Worm (Caenorhabditis elegans): ENCODE results near the gene R102.8.

The R102.8 gene

DNA sequence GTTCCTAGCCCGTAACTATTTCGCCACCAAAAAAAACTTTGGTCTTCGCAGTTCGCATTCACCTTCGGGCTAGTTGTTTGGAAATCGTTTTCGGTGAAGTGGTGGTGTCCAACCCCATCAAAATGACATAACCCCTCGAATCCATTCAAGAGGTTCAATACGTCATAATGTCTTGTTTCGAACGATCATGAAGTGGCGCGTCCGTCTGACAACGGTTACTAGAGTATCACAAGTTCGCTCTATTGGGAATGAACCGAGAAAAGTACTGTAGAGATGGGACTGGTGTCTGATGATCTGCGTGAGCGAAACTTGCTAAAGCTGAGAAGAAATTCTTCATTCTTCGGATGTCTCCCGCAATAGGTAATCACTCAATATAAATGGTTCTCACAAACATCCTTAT lies 37.7 kb upstream of the R102.8 start, which contains the start of gene ZC168.2:
Gene ZC168.2 (plus strand): TSS at position 301 of the 400 bp plus-strand sequence.
- no peak for TF ChIP-seq lsy-27 (tag; optimal IDR thresholded peaks at IDR 0.05; ENCODE audit: borderline replicate concordance, insufficient read depth)
- no peak for TF ChIP-seq F33H1.4 (GFP tag; IDR thresholded peaks at IDR 0.05)
- no peak for TF ChIP-seq ZK185.1 (tag; optimal IDR thresholded peaks at IDR 0.05; ENCODE audit: poor library complexity, severe bottlenecking)
- TF ChIP-seq rec-8 (tag; optimal IDR thresholded peaks at IDR 0.05): no peak
- TF ChIP-seq gei-17 (GFP tag; optimal IDR thresholded peaks at IDR 0.05): no peak
- TF ChIP-seq hmg-1.2 (GFP tag; IDR thresholded peaks at IDR 0.05): no peak
- TF ChIP-seq lsl-1 (GFP tag; optimal IDR thresholded peaks at IDR 0.05): no peak
- TF ChIP-seq nhr-120 (GFP tag; IDR thresholded peaks at IDR 0.05): no peak
- no peak for TF ChIP-seq hlh-12 (tag; optimal IDR thresholded peaks at IDR 0.05)
- no peak for TF ChIP-seq nhr-90 (tag; optimal IDR thresholded peaks at IDR 0.05)
- no peak for TF ChIP-seq egl-18 (GFP tag; IDR thresholded peaks at IDR 0.05)
- TF ChIP-seq mcd-1 (GFP tag; IDR thresholded peaks at IDR 0.05): no peak
- no peak for TF ChIP-seq nfyb-1 (GFP tag; IDR thresholded peaks at IDR 0.05)
- no peak for TF ChIP-seq repo-1 (tag; optimal IDR thresholded peaks at IDR 0.05)
- TF ChIP-seq tlf-1 (GFP tag; optimal IDR thresholded peaks at IDR 0.05): no peak
- no peak for TF ChIP-seq F57C9.4 (tag; optimal IDR thresholded peaks at IDR 0.05)
- TF ChIP-seq snpc-3.4 (tag; optimal IDR thresholded peaks at IDR 0.05): no peak
- no peak for TF ChIP-seq snpc-4 (GFP tag; optimal IDR thresholded peaks at IDR 0.05)
- no peak for TF ChIP-seq snpc-4 (tag; optimal IDR thresholded peaks at IDR 0.05)
- TF ChIP-seq F37B4.10 (GFP tag; IDR thresholded peaks at IDR 0.05): no peak

ce11 chrIV:10718865-10719264 lies 28.8 kb upstream of the R102.8 start:
- TF ChIP-seq madf-3 (GFP tag; IDR thresholded peaks at IDR 0.05): no peak
- TF ChIP-seq lsl-1 (GFP tag; optimal IDR thresholded peaks at IDR 0.05): no peak
- TF ChIP-seq Y53G8AR.9 (GFP tag; conservative IDR thresholded peaks at IDR 0.05): no peak
- TF ChIP-seq ZK185.1 (tag; optimal IDR thresholded peaks at IDR 0.05; ENCODE audit: poor library complexity, severe bottlenecking): no peak
- TF ChIP-seq F52B5.7 (tag; optimal IDR thresholded peaks at IDR 0.05): no peak
- TF ChIP-seq ztf-3 (GFP tag; optimal IDR thresholded peaks at IDR 0.05): no peak
- no peak for TF ChIP-seq ets-4 (GFP tag; optimal IDR thresholded peaks at IDR 0.05)
- no peak for TF ChIP-seq ceh-27 (GFP tag; optimal IDR thresholded peaks at IDR 0.05)
- no peak for TF ChIP-seq F39B2.1 (GFP tag; IDR thresholded peaks at IDR 0.05)
- TF ChIP-seq cebp-1 (GFP tag; IDR thresholded peaks at IDR 0.05): no peak
- no peak for TF ChIP-seq cebp-1 (tag; optimal IDR thresholded peaks at IDR 0.05)
- TF ChIP-seq gei-17 (GFP tag; optimal IDR thresholded peaks at IDR 0.05): no peak
- no peak for TF ChIP-seq lin-26 (GFP tag; IDR thresholded peaks at IDR 0.05)
- TF ChIP-seq hmg-1.2 (GFP tag; IDR thresholded peaks at IDR 0.05): no peak
- TF ChIP-seq Y53F4B.3 (GFP tag; IDR thresholded peaks at IDR 0.05): no peak
- no peak for TF ChIP-seq rpc-1 (optimal IDR thresholded peaks at IDR 0.05)
- no peak for TF ChIP-seq rpc-1 (tag; optimal IDR thresholded peaks at IDR 0.05)
- no peak for TF ChIP-seq F49E8.2 (tag; optimal IDR thresholded peaks at IDR 0.05; ENCODE audit: insufficient read depth)
- no peak for TF ChIP-seq nhr-90 (tag; optimal IDR thresholded peaks at IDR 0.05)

DNA sequence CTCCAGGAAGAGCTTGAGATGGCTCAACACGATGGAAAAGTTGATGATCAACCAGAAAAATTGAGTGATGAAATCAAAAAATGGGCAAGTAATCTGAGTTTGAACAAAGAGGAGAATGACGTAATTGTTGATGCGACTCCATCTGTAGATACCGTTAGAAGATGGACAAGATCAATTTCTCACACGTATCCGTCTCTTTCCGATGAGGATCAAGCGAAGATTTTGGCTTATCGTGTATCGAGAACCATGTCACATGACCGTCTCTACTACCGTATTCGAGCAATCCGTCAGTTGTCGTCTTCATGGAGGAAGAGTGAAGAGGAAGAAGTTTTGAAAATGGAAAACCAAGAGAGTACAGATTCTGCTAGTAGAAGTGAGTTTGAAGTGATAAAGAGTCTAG lies 28.0 kb upstream of the R102.8 start:
- no peak for TF ChIP-seq dpff-1 (tag; optimal IDR thresholded peaks at IDR 0.05)
- TF ChIP-seq snpc-4 (GFP tag; optimal IDR thresholded peaks at IDR 0.05): no peak
- no peak for TF ChIP-seq snpc-4 (tag; optimal IDR thresholded peaks at IDR 0.05)
- TF ChIP-seq akir-1 (GFP tag; optimal IDR thresholded peaks at IDR 0.05): no peak
- TF ChIP-seq ztf-22 (GFP tag; optimal IDR thresholded peaks at IDR 0.05): no peak
- TF ChIP-seq athp-1 (tag; optimal IDR thresholded peaks at IDR 0.05): no peak
- TF ChIP-seq tbx-9 (tag; optimal IDR thresholded peaks at IDR 0.05; ENCODE audit: borderline replicate concordance): no peak
- no peak for TF ChIP-seq ekl-4 (GFP tag; IDR thresholded peaks at IDR 0.05)
- TF ChIP-seq repo-1 (tag; optimal IDR thresholded peaks at IDR 0.05): no peak
- no peak for TF ChIP-seq rec-8 (tag; optimal IDR thresholded peaks at IDR 0.05)
- no peak for TF ChIP-seq mcd-1 (GFP tag; IDR thresholded peaks at IDR 0.05)
- no peak for TF ChIP-seq lin-40 (tag; optimal IDR thresholded peaks at IDR 0.05)
- TF ChIP-seq pbrm-1 (GFP tag; IDR thresholded peaks at IDR 0.05): no peak
- no peak for TF ChIP-seq F52B5.7 (tag; optimal IDR thresholded peaks at IDR 0.05)
- no peak for TF ChIP-seq ztf-25 (GFP tag; IDR thresholded peaks at IDR 0.05)
- no peak for TF ChIP-seq snpc-3.4 (tag; optimal IDR thresholded peaks at IDR 0.05)
- TF ChIP-seq nhr-120 (GFP tag; IDR thresholded peaks at IDR 0.05): no peak
- no peak for TF ChIP-seq rpc-1 (optimal IDR thresholded peaks at IDR 0.05)
- TF ChIP-seq rpc-1 (tag; optimal IDR thresholded peaks at IDR 0.05): no peak
- no peak for TF ChIP-seq ets-4 (GFP tag; optimal IDR thresholded peaks at IDR 0.05)
- TF ChIP-seq F57A8.1 (GFP tag; optimal IDR thresholded peaks at IDR 0.05): no peak
- no peak for TF ChIP-seq egrh-3 (GFP tag; IDR thresholded peaks at IDR 0.05)

Measured in whole organism, young adult.